Worm (Caenorhabditis elegans): ENCODE data around the gene prp-39.

The prp-39 gene

DNA sequence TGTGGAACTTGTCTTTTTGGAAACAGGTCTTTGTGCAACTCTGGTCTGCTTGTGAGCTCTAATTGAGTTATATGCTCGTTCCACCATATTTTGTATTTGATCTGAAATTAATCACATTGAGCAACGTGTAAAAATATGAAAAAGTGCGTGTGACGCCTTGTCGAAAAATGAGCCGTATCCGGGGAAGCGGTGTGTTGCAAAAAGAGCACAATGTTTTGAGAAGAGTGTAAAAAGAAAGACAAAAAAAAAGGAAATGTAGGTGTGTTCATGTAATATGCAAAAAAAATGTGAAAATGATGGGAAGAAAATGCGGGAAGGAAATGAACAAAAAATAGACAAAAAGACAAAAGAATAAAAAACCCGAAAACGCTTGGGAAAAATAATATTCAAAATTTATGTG, 51.6 kb downstream of the prp-39 start, which contains the start of gene acy-4:
Gene acy-4, minus strand, starts transcription at position 101 of the 400 bp plus-strand sequence.
- TF ChIP-seq ceh-39 (tag; optimal IDR thresholded peaks at IDR 0.05) = no peak
- TF ChIP-seq mab-5 (tag; optimal IDR thresholded peaks at IDR 0.05) = no peak
- no peak for TF ChIP-seq drap-1 (GFP tag; optimal IDR thresholded peaks at IDR 0.05)
